Fruit fly (Drosophila melanogaster): ENCODE results near the gene CG1486.
A peak's percentile ranks its signal among the peaks of the same experiment; 100 is the strongest.

CG1486 gene

DNA sequence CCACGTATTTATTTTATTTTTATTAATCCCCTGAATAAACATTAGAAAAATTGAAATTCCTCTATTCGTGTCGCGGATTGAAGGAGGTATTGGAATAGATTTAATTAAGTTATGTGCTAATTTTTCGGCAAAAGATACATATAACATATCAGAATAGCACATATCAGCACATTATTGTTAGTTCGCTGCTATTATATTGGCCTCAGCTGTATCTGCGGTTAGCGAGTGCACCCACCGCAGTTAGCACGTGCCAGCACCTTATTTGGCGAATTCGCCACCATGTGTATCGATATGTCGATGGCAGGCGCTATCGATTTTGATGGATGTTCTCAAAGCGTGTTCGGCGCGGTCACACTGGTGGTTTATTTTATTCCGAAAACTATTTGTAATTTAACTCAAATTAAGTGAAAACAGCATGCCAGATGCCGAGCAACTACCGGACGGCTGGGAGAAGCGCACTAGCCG lies 21.2 kb downstream of the CG1486 start, which contains the start of gene dod (continued):
- TF ChIP-seq Lhr (GFP tag; optimal IDR thresholded peaks at IDR 0.05) (peak; percentile 74), CG8281 (tag; optimal IDR thresholded peaks at IDR 0.05) (no peak), sna (GFP tag; IDR thresholded peaks at IDR 0.05; ENCODE audit: partially characterized antibody) (peak; percentile 68), HHEX (GFP tag; optimal IDR thresholded peaks at IDR 0.05) (peak; percentile 13), Lpt (GFP tag; optimal IDR thresholded peaks at IDR 0.05) (no peak), CG2712 (tag; optimal IDR thresholded peaks at IDR 0.05) (peak; percentile 48), CG1832 (GFP tag; optimal IDR thresholded peaks at IDR 0.05) (no peak), CG18011 (GFP tag; optimal IDR thresholded peaks at IDR 0.05) (peak; percentile 10), CG3995 (GFP tag; optimal IDR thresholded peaks at IDR 0.05) (peak; percentile 12), CG6854 (GFP tag; optimal IDR thresholded peaks at IDR 0.05) (peak; percentile 33), CG11456 (GFP tag; IDR thresholded peaks at IDR 0.05) (peak; percentile 63; the same call in 1 of the 3 replicates), GATAe (GFP tag; conservative IDR thresholded peaks at IDR 0.05) (no peak), row (GFP tag; IDR thresholded peaks at IDR 0.05) (peak; percentile 68), CG7963 (GFP tag; IDR thresholded peaks at IDR 0.05; ENCODE audit: partially characterized antibody) (peak; percentile 34; the same call in 1 of the 3 replicates), unc-4 (GFP tag; IDR thresholded peaks at IDR 0.05; ENCODE audit: partially characterized antibody) (peak; percentile 79), CG1529 (GFP tag; optimal IDR thresholded peaks at IDR 0.05) (no peak), h (optimal IDR thresholded peaks at IDR 0.05) (no peak), slp2 (GFP tag; optimal IDR thresholded peaks at IDR 0.05) (no peak), CG12155 (GFP tag; optimal IDR thresholded peaks at IDR 0.05) (peak; percentile 20), CG7987 (GFP tag; optimal IDR thresholded peaks at IDR 0.05) (no peak), crp (GFP tag; optimal IDR thresholded peaks at IDR 0.05) (peak in 1 of 2 experiments; percentile 26), CG11093 (GFP tag; IDR thresholded peaks at IDR 0.05) (no peak), CG4282 (GFP tag; optimal IDR thresholded peaks at IDR 0.05) (no peak), CG9609 (GFP tag; optimal IDR thresholded peaks at IDR 0.05) (peak; percentile 35), CG10543 (GFP tag; optimal IDR thresholded peaks at IDR 0.05) (no peak), gsb (GFP tag; IDR thresholded peaks at IDR 0.05) (no peak), kni (GFP tag; optimal IDR thresholded peaks at IDR 0.05) (no peak), tll (GFP tag; optimal IDR thresholded peaks at IDR 0.05) (no peak), crc (GFP tag; optimal IDR thresholded peaks at IDR 0.05) (no peak), CG13296 (GFP tag; optimal IDR thresholded peaks at IDR 0.05) (peak; percentile 24), Scr (GFP tag; IDR thresholded peaks at IDR 0.05; ENCODE audit: partially characterized antibody) (peak; percentile 74), CG13287 (GFP tag; IDR thresholded peaks at IDR 0.05; ENCODE audit: partially characterized antibody) (peak; percentile 86), Hr3 (GFP tag; optimal IDR thresholded peaks at IDR 0.05) (peak; percentile 44), grn (GFP tag; optimal IDR thresholded peaks at IDR 0.05) (no peak), HmgD (GFP tag; optimal IDR thresholded peaks at IDR 0.05) (peak; percentile 58), BtbVII (GFP tag; optimal IDR thresholded peaks at IDR 0.05) (peak; percentile 21), Doc3 (GFP tag; IDR thresholded peaks at IDR 0.05; ENCODE audit: partially characterized antibody) (peak; percentile 51; the same call in 2 of the 3 replicates), CG17568 (GFP tag; optimal IDR thresholded peaks at IDR 0.05) (no peak), hkb (optimal IDR thresholded peaks at IDR 0.05) (no peak), hkb (GFP tag; IDR thresholded peaks at IDR 0.05) (peak; percentile 41; the same call in 1 of the 2 replicates), sc (optimal IDR thresholded peaks at IDR 0.05) (no peak), sc (GFP tag; optimal IDR thresholded peaks at IDR 0.05) (no peak), CG3847 (GFP tag; IDR thresholded peaks at IDR 0.05) (peak; percentile 72), luna (GFP tag; optimal IDR thresholded peaks at IDR 0.05) (no peak), Mes4 (GFP tag; optimal IDR thresholded peaks at IDR 0.05) (no peak), CG10462 (GFP tag; optimal IDR thresholded peaks at IDR 0.05) (no peak), nom (GFP tag; optimal IDR thresholded peaks at IDR 0.05) (peak; percentile 26), hth (optimal IDR thresholded peaks at IDR 0.05) (no peak), kah (GFP tag; optimal IDR thresholded peaks at IDR 0.05) (no peak), zf30C (GFP tag; optimal IDR thresholded peaks at IDR 0.05) (no peak), peb (GFP tag; IDR thresholded peaks at IDR 0.05) (no peak)
